Worm (Caenorhabditis elegans): ENCODE results near the gene rhgf-1.

rhgf-1 gene

ce11 chrX:10711769-10712168 is at the start of gene rhgf-1:
rhgf-1 (minus strand) TSS chrX:10711869.
- no peak for TF ChIP-seq aly-1 (tag; optimal IDR thresholded peaks at IDR 0.05)
- TF ChIP-seq hmbx-1 (tag; optimal IDR thresholded peaks at IDR 0.05): no peak
- TF ChIP-seq hnd-1 (tag; optimal IDR thresholded peaks at IDR 0.05): no peak
- no peak for TF ChIP-seq ceh-13 (GFP tag; optimal IDR thresholded peaks at IDR 0.05)
- TF ChIP-seq scrt-1 (GFP tag; IDR thresholded peaks at IDR 0.05): no peak
- no peak for TF ChIP-seq B0310.2 (tag; optimal IDR thresholded peaks at IDR 0.05)
- TF ChIP-seq sea-1 (GFP tag; conservative IDR thresholded peaks at IDR 0.05): no peak
- no peak for TF ChIP-seq tbx-11 (GFP tag; IDR thresholded peaks at IDR 0.05)
- TF ChIP-seq ceh-36 (tag; optimal IDR thresholded peaks at IDR 0.05): no peak
- TF ChIP-seq tra-4 (tag; optimal IDR thresholded peaks at IDR 0.05): no peak
- TF ChIP-seq tbx-37 (GFP tag; conservative IDR thresholded peaks at IDR 0.05): no peak

ce11 chrX:10760958-10761357 is 49.3 kb upstream of the rhgf-1 start:
- TF ChIP-seq pes-1 (GFP tag; IDR thresholded peaks at IDR 0.05): no peak
- TF ChIP-seq B0310.2 (tag; optimal IDR thresholded peaks at IDR 0.05): no peak
- no peak for TF ChIP-seq ets-7 (tag; optimal IDR thresholded peaks at IDR 0.05)
- TF ChIP-seq F13C5.2 (tag; optimal IDR thresholded peaks at IDR 0.05): no peak
- TF ChIP-seq ama-1 (optimal IDR thresholded peaks at IDR 0.05): no peak
- no peak for TF ChIP-seq hnd-1 (tag; optimal IDR thresholded peaks at IDR 0.05)
- no peak for TF ChIP-seq flt-1 (GFP tag; IDR thresholded peaks at IDR 0.05)
- TF ChIP-seq sea-1 (GFP tag; conservative IDR thresholded peaks at IDR 0.05): no peak
- TF ChIP-seq scrt-1 (GFP tag; IDR thresholded peaks at IDR 0.05): no peak
- no peak for TF ChIP-seq ceh-13 (GFP tag; optimal IDR thresholded peaks at IDR 0.05)
- no peak for TF ChIP-seq tbx-37 (GFP tag; conservative IDR thresholded peaks at IDR 0.05)
- TF ChIP-seq tra-4 (tag; optimal IDR thresholded peaks at IDR 0.05): no peak
- no peak for TF ChIP-seq hmg-4 (GFP tag; optimal IDR thresholded peaks at IDR 0.05)
- no peak for TF ChIP-seq hmbx-1 (tag; optimal IDR thresholded peaks at IDR 0.05)
- no peak for TF ChIP-seq tbx-11 (GFP tag; IDR thresholded peaks at IDR 0.05)
- no peak for TF ChIP-seq ceh-36 (tag; optimal IDR thresholded peaks at IDR 0.05)
- TF ChIP-seq aly-1 (tag; optimal IDR thresholded peaks at IDR 0.05): no peak

- no peak for TF ChIP-seq scrt-1 (GFP tag; IDR thresholded peaks at IDR 0.05)
- no peak for TF ChIP-seq B0310.2 (tag; optimal IDR thresholded peaks at IDR 0.05)
- TF ChIP-seq pes-1 (GFP tag; IDR thresholded peaks at IDR 0.05): no peak
- TF ChIP-seq aly-1 (tag; optimal IDR thresholded peaks at IDR 0.05): no peak
- TF ChIP-seq sea-1 (GFP tag; conservative IDR thresholded peaks at IDR 0.05): no peak
- TF ChIP-seq hmg-4 (GFP tag; optimal IDR thresholded peaks at IDR 0.05): no peak
- no peak for TF ChIP-seq hmbx-1 (tag; optimal IDR thresholded peaks at IDR 0.05)
- no peak for TF ChIP-seq ama-1 (optimal IDR thresholded peaks at IDR 0.05)
- TF ChIP-seq ets-7 (tag; optimal IDR thresholded peaks at IDR 0.05): no peak
These were observed 46.8 kb upstream of the rhgf-1 start for ce11 chrX:10758453-10758852.

- TF ChIP-seq tbx-37 (GFP tag; conservative IDR thresholded peaks at IDR 0.05) (no peak), sea-1 (GFP tag; conservative IDR thresholded peaks at IDR 0.05) (no peak), scrt-1 (GFP tag; IDR thresholded peaks at IDR 0.05) (no peak), ets-7 (tag; optimal IDR thresholded peaks at IDR 0.05) (no peak), tbx-11 (GFP tag; IDR thresholded peaks at IDR 0.05) (no peak), F13C5.2 (tag; optimal IDR thresholded peaks at IDR 0.05) (no peak), hmbx-1 (tag; optimal IDR thresholded peaks at IDR 0.05) (no peak), pes-1 (GFP tag; IDR thresholded peaks at IDR 0.05) (no peak), B0310.2 (tag; optimal IDR thresholded peaks at IDR 0.05) (no peak), ama-1 (optimal IDR thresholded peaks at IDR 0.05) (no peak), hmg-4 (GFP tag; optimal IDR thresholded peaks at IDR 0.05) (no peak), flt-1 (GFP tag; IDR thresholded peaks at IDR 0.05) (no peak), hnd-1 (tag; optimal IDR thresholded peaks at IDR 0.05) (no peak)
These were observed 45.9 kb upstream of the rhgf-1 start, which contains the start of gene R07A4.4 for ce11 chrX:10757608-10758007. R07A4.4 (minus strand) TSS chrX:10757708.

- no peak for TF ChIP-seq aly-1 (tag; optimal IDR thresholded peaks at IDR 0.05)
- TF ChIP-seq pes-1 (GFP tag; IDR thresholded peaks at IDR 0.05): no peak
- TF ChIP-seq hmg-4 (GFP tag; optimal IDR thresholded peaks at IDR 0.05): no peak
- TF ChIP-seq ets-7 (tag; optimal IDR thresholded peaks at IDR 0.05): no peak
These were observed 44.5 kb upstream of the rhgf-1 start for ce11 chrX:10756185-10756584.

- no peak for TF ChIP-seq ceh-13 (GFP tag; optimal IDR thresholded peaks at IDR 0.05)
These were observed 42.9 kb upstream of the rhgf-1 start for ce11 chrX:10754532-10754931.

- TF ChIP-seq ama-1 (optimal IDR thresholded peaks at IDR 0.05): no peak
- no peak for TF ChIP-seq pes-1 (GFP tag; IDR thresholded peaks at IDR 0.05)
- TF ChIP-seq hmg-4 (GFP tag; optimal IDR thresholded peaks at IDR 0.05): no peak
- no peak for TF ChIP-seq scrt-1 (GFP tag; IDR thresholded peaks at IDR 0.05)
- TF ChIP-seq tbx-11 (GFP tag; IDR thresholded peaks at IDR 0.05): no peak
- no peak for TF ChIP-seq F13C5.2 (tag; optimal IDR thresholded peaks at IDR 0.05)
- no peak for TF ChIP-seq B0310.2 (tag; optimal IDR thresholded peaks at IDR 0.05)
- TF ChIP-seq aly-1 (tag; optimal IDR thresholded peaks at IDR 0.05): no peak
These were observed 41.7 kb upstream of the rhgf-1 start, which contains the start of gene R07A4.3 for ce11 chrX:10753403-10753802. R07A4.3 (plus strand) TSS chrX:10753703.

ce11 chrX:10748145-10748544 is 36.5 kb upstream of the rhgf-1 start:
- TF ChIP-seq pes-1 (GFP tag; IDR thresholded peaks at IDR 0.05) (no peak), ets-7 (tag; optimal IDR thresholded peaks at IDR 0.05) (no peak), ceh-13 (GFP tag; optimal IDR thresholded peaks at IDR 0.05) (no peak), F13C5.2 (tag; optimal IDR thresholded peaks at IDR 0.05) (no peak), tra-4 (tag; optimal IDR thresholded peaks at IDR 0.05) (no peak), tbx-11 (GFP tag; IDR thresholded peaks at IDR 0.05) (no peak), ceh-36 (tag; optimal IDR thresholded peaks at IDR 0.05) (no peak), B0310.2 (tag; optimal IDR thresholded peaks at IDR 0.05) (no peak), sea-1 (GFP tag; conservative IDR thresholded peaks at IDR 0.05) (no peak), hmg-4 (GFP tag; optimal IDR thresholded peaks at IDR 0.05) (no peak), flt-1 (GFP tag; IDR thresholded peaks at IDR 0.05) (no peak)
